Worm (Caenorhabditis elegans) whole organism, late embryonic: Measurements from ENCODE around the gene dyf-11.

ENCODE experiments used
- F13H6.1 ChIP-seq: sonication (generic microtip); optimal IDR thresholded peaks from 2 replicates; lab custom pipeline; 2016; ENCODE audit warnings: missing genetic modification characterization, missing compliant biosample characterization
- ama-1 ChIP-seq: fragments of 150-350 bp; optimal IDR thresholded peaks from 2 replicates; lab custom pipeline; 2014
- ceh-24 ChIP-seq: sonication (generic microtip); optimal IDR thresholded peaks from 2 replicates; lab custom pipeline; 2016; ENCODE audit warnings: mild to moderate bottlenecking, missing genetic modification characterization, missing compliant biosample characterization
- eyg-1 ChIP-seq: sonication (generic microtip); optimal IDR thresholded peaks from 2 replicates; lab custom pipeline; 2016; ENCODE audit warnings: missing genotype, missing genetic modification characterization, missing compliant biosample characterization
- lin-11 ChIP-seq: fragments of 200-800 bp; sonication (Bioruptor generic); optimal IDR thresholded peaks from 2 replicates; lab custom pipeline; 2018; ENCODE audit warnings: mild to moderate bottlenecking, missing genetic modification characterization, missing compliant biosample characterization
- nfya-1 ChIP-seq: sonication (generic microtip); optimal IDR thresholded peaks from 2 replicates; lab custom pipeline; 2017; ENCODE audit warnings: missing genetic modification characterization, mild to moderate bottlenecking, missing compliant biosample characterization, antibody characterized with exemption, moderate library complexity
- pha-4 ChIP-seq: fragments of 150-350 bp; optimal IDR thresholded peaks from 2 replicates; lab custom pipeline; 2018; ENCODE audit warnings: missing biosample characterization, missing genetic modification reagents, missing genetic modification characterization
- pqm-1 ChIP-seq: sonication (generic microtip); optimal IDR thresholded peaks from 2 replicates; lab custom pipeline; 2016; ENCODE audit warnings: missing genetic modification characterization, missing compliant biosample characterization
- ttx-3 ChIP-seq: sonication (generic microtip); optimal IDR thresholded peaks from 2 replicates; lab custom pipeline; 2016; ENCODE audit warnings: missing genetic modification reagents, missing genetic modification characterization, missing compliant biosample characterization
- unc-42 ChIP-seq: sonication (generic microtip); optimal IDR thresholded peaks from 2 replicates; lab custom pipeline; 2016; ENCODE audit warnings: missing genotype, missing genetic modification characterization, missing compliant biosample characterization

DNA sequence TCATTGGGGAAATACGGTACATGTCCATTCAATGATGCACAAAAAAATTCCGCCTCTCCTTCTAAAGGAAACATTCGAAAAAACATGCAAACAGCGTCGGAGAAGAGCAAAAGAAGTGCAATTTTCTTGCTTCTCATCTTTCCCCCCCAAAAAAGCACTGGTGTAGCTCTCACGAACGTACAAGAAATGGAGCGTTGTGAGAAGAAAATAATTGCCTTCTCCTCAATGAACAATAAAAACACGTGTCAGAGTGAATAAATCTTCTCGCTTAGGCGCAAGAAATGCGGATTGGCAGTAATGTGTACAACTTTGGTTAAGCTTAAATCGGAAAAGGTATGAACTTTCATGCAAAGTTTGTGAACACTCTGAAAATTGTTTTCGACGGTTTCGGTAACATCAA is 15.2 kb upstream of the dyf-11 start:
- TF ChIP-seq nfya-1 (no peak), unc-42 (tag; lab: Kevin White, UChicago) (no peak), eyg-1 (tag; lab: Kevin White, UChicago) (no peak), lin-11 (tag; lab: Kevin White, UChicago) (no peak), F13H6.1 (tag; lab: Kevin White, UChicago) (no peak), pha-4 (tag; lab: Kevin White, UChicago) (no peak), ama-1 (lab: Kevin White, UChicago) (no peak), pqm-1 (tag; lab: Kevin White, UChicago) (no peak), ceh-24 (no peak), ttx-3 (no peak)
